Worm (Caenorhabditis elegans): ENCODE data around the gene F48G7.7.

DNA sequence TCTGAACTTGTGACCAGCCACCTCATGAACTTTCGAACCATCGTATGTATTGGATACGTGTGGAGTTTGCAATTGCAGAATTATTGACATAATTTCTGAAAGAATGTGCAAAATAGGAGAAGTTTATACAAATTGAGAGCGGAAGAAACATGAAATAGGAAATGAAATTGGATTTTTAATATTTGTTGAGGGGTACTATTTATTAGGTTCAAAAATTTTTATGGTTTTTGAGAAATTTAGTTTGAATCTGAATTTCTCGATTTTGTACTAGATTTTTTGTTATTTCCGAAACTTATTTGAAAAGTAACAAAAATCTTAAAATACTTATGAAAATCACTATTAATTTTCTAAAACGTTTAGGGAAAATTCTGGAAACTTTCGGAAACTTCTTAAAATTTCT is 2.3 kb upstream of the F48G7.7 start, which contains the start of gene F48G7.9:
- TF ChIP-seq F13C5.2 (tag; optimal IDR thresholded peaks at IDR 0.05) (no peak), ama-1 (optimal IDR thresholded peaks at IDR 0.05) (no peak), tbx-37 (GFP tag; conservative IDR thresholded peaks at IDR 0.05) (no peak), hmg-4 (GFP tag; optimal IDR thresholded peaks at IDR 0.05) (no peak), ceh-36 (tag; optimal IDR thresholded peaks at IDR 0.05) (no peak), scrt-1 (GFP tag; IDR thresholded peaks at IDR 0.05) (no peak), flt-1 (GFP tag; IDR thresholded peaks at IDR 0.05) (no peak), pes-1 (GFP tag; IDR thresholded peaks at IDR 0.05) (no peak), hnd-1 (tag; optimal IDR thresholded peaks at IDR 0.05) (no peak), hmbx-1 (tag; optimal IDR thresholded peaks at IDR 0.05) (no peak)

All from whole organism, early embryonic.